Worm (Caenorhabditis elegans): ENCODE results near the gene Y94H6A.7.

Y94H6A.7 gene

ce11 chrIV:2666127-2666526, 50.2 kb downstream of the Y94H6A.7 start:
- peak; percentile 88 for TF ChIP-seq lin-38 (GFP tag; IDR thresholded peaks at IDR 0.05)
- no peak for TF ChIP-seq mdt-29 (GFP tag; IDR thresholded peaks at IDR 0.05)
- TF ChIP-seq dmd-6 (GFP tag; IDR thresholded peaks at IDR 0.05) = no peak
- no peak for TF ChIP-seq rbr-2 (tag; optimal IDR thresholded peaks at IDR 0.05)
- TF ChIP-seq lsy-2 (tag; optimal IDR thresholded peaks at IDR 0.05) = peak in 1 of 2 experiments; percentile 28
- no peak for TF ChIP-seq zfp-3 (GFP tag; conservative IDR thresholded peaks at IDR 0.05)
- TF ChIP-seq skn-1 (tag; optimal IDR thresholded peaks at IDR 0.05) = no peak
- no peak for TF ChIP-seq unc-130 (GFP tag; optimal IDR thresholded peaks at IDR 0.05)
- TF ChIP-seq nhr-42 (GFP tag; IDR thresholded peaks at IDR 0.05) = no peak
- peak; percentile 34 for TF ChIP-seq mes-2 (tag; optimal IDR thresholded peaks at IDR 0.05; ENCODE audit: poor library complexity, severe bottlenecking)

- TF ChIP-seq zip-2 (tag; optimal IDR thresholded peaks at IDR 0.05) = no peak
- TF ChIP-seq nhr-77 (tag; optimal IDR thresholded peaks at IDR 0.05) = no peak
- no peak for TF ChIP-seq mdt-29 (GFP tag; IDR thresholded peaks at IDR 0.05)
- no peak for TF ChIP-seq nhr-6 (tag; optimal IDR thresholded peaks at IDR 0.05)
- peak; percentile 62 for TF ChIP-seq php-3 (GFP tag; IDR thresholded peaks at IDR 0.05)
- no peak for TF ChIP-seq tag-97 (GFP tag; IDR thresholded peaks at IDR 0.05)
- no peak for TF ChIP-seq nhr-237 (tag; optimal IDR thresholded peaks at IDR 0.05)
- TF ChIP-seq nhr-48 (tag; optimal IDR thresholded peaks at IDR 0.05) = no peak
- no peak for TF ChIP-seq zfp-2 (tag; optimal IDR thresholded peaks at IDR 0.05)
- TF ChIP-seq ZK546.5 (tag; optimal IDR thresholded peaks at IDR 0.05) = no peak
- 0 out of 2 replicates have a peak, but pooled peaks have one; percentile 11 for TF ChIP-seq hmg-1.1 (GFP tag; IDR thresholded peaks at IDR 0.05)
- no peak for TF ChIP-seq nhr-28 (tag; optimal IDR thresholded peaks at IDR 0.05)
- TF ChIP-seq ceh-82 (tag; optimal IDR thresholded peaks at IDR 0.05) = no peak
- TF ChIP-seq snpc-1.2 (GFP tag; IDR thresholded peaks at IDR 0.05) = no peak
- peak; percentile 74; the same call in 1 of the 2 replicates for TF ChIP-seq F26F4.8 (GFP tag; conservative IDR thresholded peaks at IDR 0.05)
- no peak for TF ChIP-seq F37D6.2 (tag; optimal IDR thresholded peaks at IDR 0.05)
- no peak for TF ChIP-seq nhr-102 (tag; optimal IDR thresholded peaks at IDR 0.05)
- peak; percentile 80 for TF ChIP-seq lim-7 (GFP tag; IDR thresholded peaks at IDR 0.05)
- TF ChIP-seq hif-1 (tag; optimal IDR thresholded peaks at IDR 0.05) = no peak
- TF ChIP-seq daf-16 (GFP tag; optimal IDR thresholded peaks at IDR 0.05) = peak; percentile 63 to 67
- TF ChIP-seq daf-16 (tag; optimal IDR thresholded peaks at IDR 0.05) = no peak
- peak; percentile 68; the same call in 1 of the 2 replicates for TF ChIP-seq pha-4 (GFP tag; IDR thresholded peaks at IDR 0.05)
- TF ChIP-seq pha-4 (tag; optimal IDR thresholded peaks at IDR 0.05) = no peak
- TF ChIP-seq ctbp-1 (GFP tag; IDR thresholded peaks at IDR 0.05) = no peak
- peak; percentile 82 for TF ChIP-seq egl-43 (GFP tag; IDR thresholded peaks at IDR 0.05)
- TF ChIP-seq daf-12 (tag; optimal IDR thresholded peaks at IDR 0.05) = no peak
- TF ChIP-seq mxl-3 (GFP tag; optimal IDR thresholded peaks at IDR 0.05) = peak; percentile 40
- TF ChIP-seq nhr-42 (GFP tag; IDR thresholded peaks at IDR 0.05) = 0 out of 2 replicates have a peak, but pooled peaks have one; percentile 16
- TF ChIP-seq zag-1 (tag; optimal IDR thresholded peaks at IDR 0.05) = no peak
- TF ChIP-seq madf-9 (GFP tag; conservative IDR thresholded peaks at IDR 0.05) = no peak
- no peak for TF ChIP-seq nhr-76 (tag; optimal IDR thresholded peaks at IDR 0.05)
- TF ChIP-seq fos-1 (tag; optimal IDR thresholded peaks at IDR 0.05) = no peak
- TF ChIP-seq D1046.2 (GFP tag; IDR thresholded peaks at IDR 0.05) = no peak
- no peak for TF ChIP-seq ceh-28 (tag; optimal IDR thresholded peaks at IDR 0.05)
- TF ChIP-seq lsy-2 (tag; optimal IDR thresholded peaks at IDR 0.05) = no peak
- peak; percentile 52 for TF ChIP-seq gei-8 (GFP tag; optimal IDR thresholded peaks at IDR 0.05)
- no peak for TF ChIP-seq R02D3.7 (tag; optimal IDR thresholded peaks at IDR 0.05)
- TF ChIP-seq nhr-25 (tag; optimal IDR thresholded peaks at IDR 0.05; ENCODE audit: borderline replicate concordance, insufficient read depth) = no peak
- TF ChIP-seq unc-62 (GFP tag; optimal IDR thresholded peaks at IDR 0.05 in 1 of 2) = peak in 1 of 2 experiments; percentile 91
- no peak for TF ChIP-seq unc-62 (tag; optimal IDR thresholded peaks at IDR 0.05)
- TF ChIP-seq ztf-7 (tag; optimal IDR thresholded peaks at IDR 0.05) = no peak
- TF ChIP-seq dmd-6 (GFP tag; IDR thresholded peaks at IDR 0.05) = 0 out of 2 replicates have a peak, but pooled peaks have one; percentile 8
- TF ChIP-seq sdz-12 (GFP tag; optimal IDR thresholded peaks at IDR 0.05) = no peak
- no peak for TF ChIP-seq dmd-9 (GFP tag; IDR thresholded peaks at IDR 0.05)
Measured at ce11 chrIV:2665388-2665978, 50.9 kb downstream of the Y94H6A.7 start.

Measured in whole organism, L4 larva.